Worm (Caenorhabditis elegans): Measurements from ENCODE around the gene M176.4.
"Not testable (repeated sequence)": the region's sequence is repeated elsewhere in the genome, so short reads cannot be mapped to it uniquely, and the experiment has no call there.

DNA sequence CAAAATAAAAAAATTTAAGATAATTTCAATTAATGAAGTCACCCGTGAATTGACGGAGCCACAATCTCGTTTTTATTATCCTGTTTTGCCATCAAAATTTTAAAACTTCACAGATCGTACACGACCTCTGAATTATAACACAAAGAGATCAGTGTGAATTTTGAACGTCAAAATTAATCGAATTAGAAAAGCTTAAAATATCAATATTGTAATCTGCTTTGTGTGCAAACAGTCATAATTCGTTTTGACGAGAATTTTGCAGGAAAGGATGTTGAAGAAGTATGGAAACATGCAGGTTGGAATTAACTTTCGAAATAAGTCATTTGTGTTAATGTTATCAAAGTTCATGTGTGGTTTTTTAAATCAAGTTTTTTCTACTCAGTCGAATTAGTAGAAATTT, 43.7 kb downstream of the M176.4 start, which contains the start of gene chil-21:
- TF ChIP-seq ama-1 (optimal IDR thresholded peaks at IDR 0.05); eyg-1 (tag; optimal IDR thresholded peaks at IDR 0.05); fkh-10 (GFP tag; optimal IDR thresholded peaks at IDR 0.05); nhr-11 (tag; optimal IDR thresholded peaks at IDR 0.05); nfya-1 (tag; optimal IDR thresholded peaks at IDR 0.05); lim-6 (tag; optimal IDR thresholded peaks at IDR 0.05); unc-55 (GFP tag; optimal IDR thresholded peaks at IDR 0.05): not testable (repeated sequence)
